Worm (Caenorhabditis elegans) whole organism, L4 larva: Measurements from ENCODE around the gene gst-29.

Source experiments
- D1046.2 ChIP-seq: fragments of 200-800 bp; sonication (Bioruptor generic); IDR thresholded peaks from 2 replicates; pipeline ENCODE4 v1.3.6; 2022; ENCODE audit warnings: missing genetic modification characterization, missing compliant biosample characterization
- F44E2.7 ChIP-seq: fragments of 200-800 bp; sonication (Bioruptor generic); IDR thresholded peaks from 2 replicates; pipeline ENCODE4 v2.1.2; 2022; ENCODE audit warnings: missing genetic modification characterization, missing compliant biosample characterization
- F49E8.2 ChIP-seq: sonication (generic microtip); optimal IDR thresholded peaks from 2 replicates; lab custom pipeline; 2016; ENCODE audit warnings: missing compliant biosample characterization, mild to moderate bottlenecking, missing genetic modification characterization, borderline replicate concordance
- R02D3.7 ChIP-seq: fragments of 150-350 bp; sonication (generic microtip); optimal IDR thresholded peaks from 3 replicates; lab custom pipeline; 2014; ENCODE audit warnings: missing biosample characterization, missing genetic modification characterization
- aha-1 ChIP-seq: fragments of 150-350 bp; peaks from one replicate; lab custom pipeline; 2014; ENCODE audit warnings: missing biosample characterization, missing genetic modification characterization
- ama-1 ChIP-seq: fragments of 150-350 bp; optimal IDR thresholded peaks from 2 replicates; lab custom pipeline; 2014; ENCODE audit warnings: inconsistent platforms, mixed read lengths
- arid-1 ChIP-seq: fragments of 200-800 bp; sonication (Bioruptor generic); conservative IDR thresholded peaks from 2 replicates; pipeline ENCODE4 v1.3.6; 2022; ENCODE audit warnings: missing genetic modification reagents, missing genetic modification characterization, missing compliant biosample characterization
- attf-4 ChIP-seq: sonication (generic microtip); optimal IDR thresholded peaks from 3 replicates; lab custom pipeline; 2017; ENCODE audit warnings: missing biosample characterization, missing genetic modification characterization
- ceh-82 ChIP-seq: sonication (generic microtip); optimal IDR thresholded peaks from 2 replicates; lab custom pipeline; 2017; ENCODE audit warnings: missing biosample characterization, missing genetic modification characterization
- cey-2 ChIP-seq: sonication (generic microtip); optimal IDR thresholded peaks from 3 replicates; lab custom pipeline; 2017; ENCODE audit warnings: missing genetic modification characterization, mild to moderate bottlenecking, missing compliant biosample characterization, antibody characterized with exemption, borderline replicate concordance; ENCODE audit not compliant: insufficient read depth
- ctbp-1 ChIP-seq: fragments of 200-800 bp; sonication (Bioruptor generic); IDR thresholded peaks from 2 replicates; pipeline ENCODE4 v1.3.6; 2022; ENCODE audit warnings: missing genetic modification reagents, missing genetic modification characterization, missing compliant biosample characterization
- daf-12 ChIP-seq: fragments of 150-350 bp; optimal IDR thresholded peaks from 2 replicates; lab custom pipeline; 2014; ENCODE audit warnings: missing biosample characterization, missing genetic modification reagents, missing genetic modification characterization
- daf-19 ChIP-seq: fragments of 200-800 bp; sonication (Bioruptor generic); conservative IDR thresholded peaks from 2 replicates; pipeline ENCODE4 v1.3.6; 2022; ENCODE audit warnings: missing genetic modification characterization, missing compliant biosample characterization
- dmd-6 ChIP-seq: fragments of 200-800 bp; sonication (Bioruptor generic); IDR thresholded peaks from 2 replicates; pipeline ENCODE4 v1.3.6; 2022; ENCODE audit warnings: missing genetic modification reagents, missing genetic modification characterization, missing compliant biosample characterization
- egl-27 ChIP-seq: sonication (generic microtip); optimal IDR thresholded peaks from 3 replicates; lab custom pipeline; 2017; ENCODE audit warnings: missing biosample characterization, missing genetic modification reagents, missing genetic modification characterization
- egl-43 ChIP-seq: fragments of 200-800 bp; sonication (Bioruptor generic); IDR thresholded peaks from 2 replicates; pipeline ENCODE4 v1.3.6; 2022; ENCODE audit warnings: missing genetic modification reagents, missing genetic modification characterization, missing compliant biosample characterization
- fkh-10 ChIP-seq: fragments of 150-350 bp; optimal IDR thresholded peaks from 2 replicates; lab custom pipeline; 2014; ENCODE audit warnings: missing biosample characterization, missing genetic modification reagents, missing genetic modification characterization
- hif-1 ChIP-seq, 2 experiments: sonication (generic microtip); optimal IDR thresholded peaks; 2 replicates each; lab custom pipeline; 2016 to 2017; ENCODE audit warnings: missing compliant biosample characterization in 2 of 2, missing genetic modification characterization in 2 of 2, missing genetic modification reagents in 2 of 2, missing genotype in 2 of 2, mild to moderate bottlenecking in 1 of 2
- hlh-11 ChIP-seq: fragments of 200-800 bp; sonication (Bioruptor generic); optimal IDR thresholded peaks from 2 replicates; lab custom pipeline; 2018; ENCODE audit warnings: mild to moderate bottlenecking, missing genetic modification characterization, missing compliant biosample characterization
- hlh-30 ChIP-seq: sonication (generic microtip); optimal IDR thresholded peaks from 2 replicates; lab custom pipeline; 2017; ENCODE audit warnings: antibody characterized with exemption, mild to moderate bottlenecking, missing genetic modification characterization, missing compliant biosample characterization; ENCODE audit not compliant: insufficient read depth
- hmg-1.1 ChIP-seq: fragments of 200-800 bp; sonication (Bioruptor generic); IDR thresholded peaks from 2 replicates; pipeline ENCODE4 v1.3.6; 2022; ENCODE audit warnings: missing genetic modification reagents, missing genetic modification characterization, missing compliant biosample characterization
- lin-15B ChIP-seq: fragments of 150-350 bp; sonication (generic microtip); optimal IDR thresholded peaks from 3 replicates; lab custom pipeline; 2014; ENCODE audit warnings: missing biosample characterization, missing genetic modification characterization
- lin-29 ChIP-seq: fragments of 200-800 bp; sonication (Bioruptor generic); IDR thresholded peaks from 2 replicates; pipeline ENCODE4 v1.3.6; 2022; ENCODE audit warnings: missing genetic modification reagents, missing genetic modification characterization, missing compliant biosample characterization
- lin-38 ChIP-seq: fragments of 200-800 bp; sonication (Bioruptor generic); IDR thresholded peaks from 2 replicates; pipeline ENCODE4 v1.3.6; 2022; ENCODE audit warnings: missing genetic modification reagents, missing genetic modification characterization, missing compliant biosample characterization
- lin-39 ChIP-seq: fragments of 150-350 bp; optimal IDR thresholded peaks from 2 replicates; lab custom pipeline; 2014; ENCODE audit warnings: missing biosample characterization, missing genetic modification reagents, missing genetic modification characterization
- lsy-2 ChIP-seq, 2 experiments: fragments of 150-350 bp in 1 of 2; sonication (generic microtip) in 1 of 2; optimal IDR thresholded peaks; 2 replicates each; lab custom pipeline; 2014 to 2017; ENCODE audit warnings: missing biosample characterization in 2 of 2, missing genetic modification characterization in 2 of 2
- madf-9 ChIP-seq: fragments of 200-800 bp; sonication (Bioruptor generic); conservative IDR thresholded peaks from 2 replicates; pipeline ENCODE4 v1.3.6; 2022; ENCODE audit warnings: missing genetic modification reagents, missing genetic modification characterization, missing compliant biosample characterization
- mdl-1 ChIP-seq, 2 experiments: fragments of 150-350 bp in 1 of 2; sonication (generic microtip) in 1 of 2; optimal IDR thresholded peaks; 2 replicates each; lab custom pipeline; 2014 to 2017; ENCODE audit warnings: missing biosample characterization in 2 of 2, missing genetic modification characterization in 2 of 2
- mdt-29 ChIP-seq: fragments of 200-800 bp; sonication (Bioruptor generic); IDR thresholded peaks from 2 replicates; pipeline ENCODE4 v1.3.6; 2022; ENCODE audit warnings: missing genetic modification reagents, missing genetic modification characterization, missing compliant biosample characterization
- mep-1 ChIP-seq: fragments of 150-350 bp; sonication (generic microtip); optimal IDR thresholded peaks from 3 replicates; lab custom pipeline; 2014; ENCODE audit warnings: missing biosample characterization, missing genetic modification characterization
- mes-2 ChIP-seq: sonication (generic microtip); optimal IDR thresholded peaks from 2 replicates; lab custom pipeline; 2016; ENCODE audit warnings: missing genotype, mild to moderate bottlenecking, missing genetic modification characterization, missing compliant biosample characterization; ENCODE audit not compliant: poor library complexity, severe bottlenecking
- nhr-10 ChIP-seq: fragments of 150-350 bp; optimal IDR thresholded peaks from 2 replicates; lab custom pipeline; 2014; ENCODE audit warnings: missing biosample characterization, missing genetic modification characterization
- nhr-11 ChIP-seq: fragments of 150-350 bp; optimal IDR thresholded peaks from 2 replicates; lab custom pipeline; 2014; ENCODE audit warnings: missing biosample characterization, missing genetic modification characterization
- nhr-25 ChIP-seq: sonication (generic microtip); optimal IDR thresholded peaks from 2 replicates; lab custom pipeline; 2017; ENCODE audit warnings: missing genetic modification characterization, mild to moderate bottlenecking, missing compliant biosample characterization, antibody characterized with exemption, moderate library complexity, borderline replicate concordance; ENCODE audit not compliant: insufficient read depth
- nhr-28 ChIP-seq: fragments of 150-350 bp; optimal IDR thresholded peaks from 2 replicates; lab custom pipeline; 2014; ENCODE audit warnings: missing biosample characterization, missing genetic modification characterization
- set-16 ChIP-seq: fragments of 200-800 bp; sonication (Bioruptor generic); IDR thresholded peaks from 2 replicates; pipeline ENCODE4 v1.3.6; 2022; ENCODE audit warnings: missing genetic modification reagents, missing genetic modification characterization, missing compliant biosample characterization
- unc-62 ChIP-seq, 3 experiments: fragments of 150-350 bp in 1 of 3; sonication (generic microtip); optimal IDR thresholded peaks in 2 of 3; peaks in 1 of 3; 1 replicate in 1 of 3; 2 replicates in 2 of 3; lab custom pipeline; 2014 to 2017; ENCODE audit warnings: missing biosample characterization in 3 of 3, missing genetic modification characterization in 3 of 3, missing genetic modification reagents in 3 of 3, missing genotype in 1 of 3
- vab-7 ChIP-seq: fragments of 200-800 bp; sonication (Bioruptor generic); IDR thresholded peaks from 2 replicates; pipeline ENCODE4 v1.3.6; 2022; ENCODE audit warnings: missing genetic modification reagents, missing genetic modification characterization, missing compliant biosample characterization
- zag-1 ChIP-seq: fragments of 150-350 bp; optimal IDR thresholded peaks from 2 replicates; lab custom pipeline; 2014; ENCODE audit warnings: missing biosample characterization, missing genetic modification characterization
- zfp-2 ChIP-seq: sonication (generic microtip); optimal IDR thresholded peaks from 2 replicates; lab custom pipeline; 2016; ENCODE audit warnings: mild to moderate bottlenecking, missing genetic modification characterization, missing compliant biosample characterization

The gst-29 gene

ce11 chrII:15212260-15212914, 42.7 kb upstream of the gst-29 start:
- TF ChIP-seq R02D3.7 (tag; lab: Kevin White, UChicago): no peak
- TF ChIP-seq nhr-28 (tag; lab: Kevin White, UChicago): peak; percentile 61
- no peak for TF ChIP-seq ctbp-1 (GFP tag; lab: Robert Waterston, UW)
- no peak for TF ChIP-seq nhr-11 (tag; lab: Kevin White, UChicago)
- peak; percentile 76 for TF ChIP-seq ama-1 (lab: Kevin White, UChicago)
- TF ChIP-seq lin-29: no peak
- no peak for TF ChIP-seq lin-39 (tag; lab: Kevin White, UChicago)
- TF ChIP-seq aha-1 (tag; lab: Kevin White, UChicago): peak; percentile 99
- TF ChIP-seq lin-38 (GFP tag; lab: Robert Waterston, UW): no peak
- peak in 1 of 2 experiments; percentile 28 for TF ChIP-seq mdl-1 (tag; optimal IDR thresholded peaks at IDR 0.05; lab: Kevin White, UChicago)
- peak; percentile 54 for TF ChIP-seq mep-1 (tag; lab: Kevin White, UChicago)
- TF ChIP-seq nhr-25 (tag; lab: Kevin White, UChicago): peak; percentile 27
- TF ChIP-seq attf-4 (tag; lab: Kevin White, UChicago): no peak
- peak; percentile 71 for TF ChIP-seq hlh-30 (tag; lab: Kevin White, UChicago)
- TF ChIP-seq hlh-11 (tag; lab: Kevin White, UChicago): peak; percentile 63
- peak; percentile 56 for TF ChIP-seq nhr-10 (tag; lab: Kevin White, UChicago)
- TF ChIP-seq arid-1 (GFP tag; lab: Robert Waterston, UW): no peak
- TF ChIP-seq vab-7: no peak
- no peak for TF ChIP-seq cey-2 (tag; lab: Kevin White, UChicago)
- TF ChIP-seq lsy-2 (tag; optimal IDR thresholded peaks at IDR 0.05; lab: Kevin White, UChicago): peak in 1 of 2 experiments; percentile 19
- peak in 1 of 2 experiments; percentile 89 for TF ChIP-seq unc-62 (GFP tag; optimal IDR thresholded peaks at IDR 0.05 in 1 of 2; lab: Kevin White, UChicago)
- no peak for TF ChIP-seq unc-62 (tag; optimal IDR thresholded peaks at IDR 0.05; lab: Kevin White, UChicago)
- TF ChIP-seq mdt-29 (GFP tag; lab: Robert Waterston, UW): no peak
- peak; percentile 32; the same call in 1 of the 2 replicates for TF ChIP-seq madf-9 (GFP tag; lab: Robert Waterston, UW)
- 0 out of 2 replicates have a peak, but pooled peaks have one; percentile 6 for TF ChIP-seq dmd-6 (GFP tag; lab: Robert Waterston, UW)
- TF ChIP-seq F49E8.2 (tag; lab: Kevin White, UChicago): no peak
- peak; percentile 12; the same call in 1 of the 2 replicates for TF ChIP-seq set-16 (GFP tag; lab: Robert Waterston, UW)
- no peak for TF ChIP-seq egl-27 (tag; lab: Kevin White, UChicago)
- TF ChIP-seq zfp-2: no peak

ce11 chrII:15209309-15209708, 39.6 kb upstream of the gst-29 start:
- TF ChIP-seq mes-2 (peak; percentile 31), daf-19 (GFP tag; lab: Robert Waterston, UW) (no peak), mep-1 (tag; lab: Kevin White, UChicago) (no peak), hlh-30 (tag; lab: Kevin White, UChicago) (peak; percentile 80), egl-43 (GFP tag; lab: Robert Waterston, UW) (0 out of 2 replicates have a peak, but pooled peaks have one; percentile 48)
- TF ChIP-seq, all 104 proteins: peak for 3

ce11 chrII:15208874-15209273, 39.2 kb upstream of the gst-29 start:
- TF ChIP-seq vab-7 (no peak), hmg-1.1 (GFP tag; lab: Robert Waterston, UW) (no peak), fkh-10 (GFP tag; lab: Kevin White, UChicago) (no peak), hif-1 (tag; optimal IDR thresholded peaks at IDR 0.05; lab: Kevin White, UChicago) (no peak), daf-19 (GFP tag; lab: Robert Waterston, UW) (no peak), D1046.2 (GFP tag; lab: Robert Waterston, UW) (no peak), nhr-25 (tag; lab: Kevin White, UChicago) (no peak), lin-15B (tag; lab: Kevin White, UChicago) (no peak), F44E2.7 (GFP tag; lab: Robert Waterston, UW) (no peak), set-16 (GFP tag; lab: Robert Waterston, UW) (no peak), dmd-6 (GFP tag; lab: Robert Waterston, UW) (no peak), F49E8.2 (tag; lab: Kevin White, UChicago) (no peak), ceh-82 (no peak), zag-1 (tag; lab: Kevin White, UChicago) (no peak), egl-27 (tag; lab: Kevin White, UChicago) (no peak), daf-12 (tag; lab: Kevin White, UChicago) (no peak), mes-2 (no peak), mdl-1 (tag; optimal IDR thresholded peaks at IDR 0.05; lab: Kevin White, UChicago) (no peak)
